Worm (Caenorhabditis elegans): ENCODE data around the gene srlf-33.

srlf-33 gene

ce11 chrIV:11928388-11928787 is 3.1 kb upstream of the srlf-33 start (continued):
- TF ChIP-seq F23B12.7 (tag; optimal IDR thresholded peaks at IDR 0.05; ENCODE audit: insufficient read depth): peak; percentile 63
- no peak for TF ChIP-seq Y79H2A.3 (GFP tag; conservative IDR thresholded peaks at IDR 0.05)
- no peak for TF ChIP-seq akir-1 (GFP tag; optimal IDR thresholded peaks at IDR 0.05)
- TF ChIP-seq F39B2.1 (GFP tag; IDR thresholded peaks at IDR 0.05): no peak
- no peak; the same call in 1 of the 2 replicates for TF ChIP-seq mcd-1 (GFP tag; IDR thresholded peaks at IDR 0.05)
- TF ChIP-seq F22D6.2 (tag; optimal IDR thresholded peaks at IDR 0.05): no peak
- TF ChIP-seq lir-1 (GFP tag; conservative IDR thresholded peaks at IDR 0.05): no peak
- TF ChIP-seq B0261.1 (tag; optimal IDR thresholded peaks at IDR 0.05): peak; percentile 87
- TF ChIP-seq ccch-3 (GFP tag; optimal IDR thresholded peaks at IDR 0.05): no peak
- no peak for TF ChIP-seq nhr-179 (tag; optimal IDR thresholded peaks at IDR 0.05)
- no peak for TF ChIP-seq T07F8.4 (tag; optimal IDR thresholded peaks at IDR 0.05)
- 0 out of 2 replicates have a peak, but pooled peaks have one; percentile 38 for TF ChIP-seq ztf-6 (GFP tag; IDR thresholded peaks at IDR 0.05)
- TF ChIP-seq Y95B8A.8 (GFP tag; IDR thresholded peaks at IDR 0.05): 0 out of 2 replicates have a peak, but pooled peaks have one; percentile 49
- TF ChIP-seq hsf-1 (GFP tag; IDR thresholded peaks at IDR 0.05): no peak
- TF ChIP-seq lin-54 (GFP tag; optimal IDR thresholded peaks at IDR 0.05): peak; percentile 57
- TF ChIP-seq bed-2 (GFP tag; IDR thresholded peaks at IDR 0.05): no peak
- no peak for TF ChIP-seq repo-1 (tag; optimal IDR thresholded peaks at IDR 0.05)
- no peak for TF ChIP-seq aptf-3 (GFP tag; IDR thresholded peaks at IDR 0.05)
- peak; percentile 60 for TF ChIP-seq ztf-18 (tag; optimal IDR thresholded peaks at IDR 0.05)
- 0 out of 2 replicates have a peak, but pooled peaks have one; percentile 68 for TF ChIP-seq Y56A3A.18 (GFP tag; IDR thresholded peaks at IDR 0.05)
- no peak for TF ChIP-seq dpl-1 (GFP tag; optimal IDR thresholded peaks at IDR 0.05)
- TF ChIP-seq ceh-91 (GFP tag; IDR thresholded peaks at IDR 0.05): no peak
- TF ChIP-seq sptf-2 (GFP tag; optimal IDR thresholded peaks at IDR 0.05): no peak
- peak; percentile 28 for TF ChIP-seq snpc-1.3 (tag; optimal IDR thresholded peaks at IDR 0.05; ENCODE audit: insufficient read depth)
- TF ChIP-seq ceh-100 (GFP tag; IDR thresholded peaks at IDR 0.05): no peak
- no peak for TF ChIP-seq F57A8.1 (GFP tag; optimal IDR thresholded peaks at IDR 0.05)
- no peak for TF ChIP-seq pha-4 (tag; optimal IDR thresholded peaks at IDR 0.05)
- TF ChIP-seq hmg-1.2 (GFP tag; IDR thresholded peaks at IDR 0.05): peak; percentile 71
- no peak for TF ChIP-seq K11D2.4 (GFP tag; IDR thresholded peaks at IDR 0.05)
- TF ChIP-seq ztf-28 (GFP tag; IDR thresholded peaks at IDR 0.05): no peak
- TF ChIP-seq ceh-27 (GFP tag; optimal IDR thresholded peaks at IDR 0.05): peak; percentile 58
- TF ChIP-seq ztf-25 (GFP tag; IDR thresholded peaks at IDR 0.05): 0 out of 2 replicates have a peak, but pooled peaks have one; percentile 34
- peak; percentile 63; the same call in 1 of the 2 replicates for TF ChIP-seq Y53G8AR.9 (GFP tag; conservative IDR thresholded peaks at IDR 0.05)
- TF ChIP-seq madf-6 (GFP tag; IDR thresholded peaks at IDR 0.05): peak; percentile 63
- no peak for TF ChIP-seq ceh-79 (tag; optimal IDR thresholded peaks at IDR 0.05)
- no peak for TF ChIP-seq somi-1 (GFP tag; optimal IDR thresholded peaks at IDR 0.05)
- TF ChIP-seq hrde-1 (tag; optimal IDR thresholded peaks at IDR 0.05; ENCODE audit: borderline replicate concordance): peak; percentile 44
- no peak for TF ChIP-seq T26A5.8 (tag; optimal IDR thresholded peaks at IDR 0.05)
- TF ChIP-seq fkh-3 (tag; optimal IDR thresholded peaks at IDR 0.05): no peak
- no peak for TF ChIP-seq C06A6.2 (GFP tag; conservative IDR thresholded peaks at IDR 0.05)
- no peak for TF ChIP-seq B0019.2 (GFP tag; conservative IDR thresholded peaks at IDR 0.05)
- no peak for TF ChIP-seq ets-4 (GFP tag; optimal IDR thresholded peaks at IDR 0.05)
- TF ChIP-seq rcor-1 (GFP tag; IDR thresholded peaks at IDR 0.05): 0 out of 2 replicates have a peak, but pooled peaks have one; percentile 44
- TF ChIP-seq efl-1 (GFP tag; optimal IDR thresholded peaks at IDR 0.05): no peak
- no peak for TF ChIP-seq nfya-2 (GFP tag; IDR thresholded peaks at IDR 0.05)
- TF ChIP-seq F10E7.11 (tag; optimal IDR thresholded peaks at IDR 0.05): no peak
- TF ChIP-seq die-1 (tag; optimal IDR thresholded peaks at IDR 0.05): peak; percentile 63
- TF ChIP-seq sea-2 (GFP tag; IDR thresholded peaks at IDR 0.05): no peak
- TF ChIP-seq nhr-120 (GFP tag; IDR thresholded peaks at IDR 0.05): no peak
